Worm (Caenorhabditis elegans) whole organism, L1 larva: Measurements from ENCODE around the gene F16H6.9.

Source experiments
- C16A3.4 ChIP-seq: fragments of 150-350 bp; optimal IDR thresholded peaks from 2 replicates; lab custom pipeline; 2014; ENCODE audit warnings: missing biosample characterization, missing genetic modification characterization
- C34B4.2 ChIP-seq: sonication (generic microtip); optimal IDR thresholded peaks from 2 replicates; lab custom pipeline; 2017; ENCODE audit warnings: mild to moderate bottlenecking, missing genetic modification characterization, missing compliant biosample characterization
- alr-1 ChIP-seq: fragments of 200-800 bp; sonication (Bioruptor generic); optimal IDR thresholded peaks from 2 replicates; lab custom pipeline; 2018; ENCODE audit warnings: borderline replicate concordance, mild to moderate bottlenecking, missing genetic modification characterization, missing compliant biosample characterization
- aly-2 ChIP-seq: fragments of 150-350 bp; optimal IDR thresholded peaks from 2 replicates; lab custom pipeline; 2014; ENCODE audit warnings: missing biosample characterization, missing genetic modification characterization
- ama-1 ChIP-seq: fragments of 150-350 bp; optimal IDR thresholded peaks from 2 replicates; lab custom pipeline; 2014
- blmp-1 ChIP-seq: fragments of 150-350 bp; optimal IDR thresholded peaks from 2 replicates; lab custom pipeline; 2014; ENCODE audit warnings: missing biosample characterization, missing genetic modification characterization
- efl-1 ChIP-seq, 4 experiments: fragments of 150-350 bp; optimal IDR thresholded peaks in 3 of 4; peaks in 1 of 4; 1 replicate in 1 of 4; 2 replicates in 3 of 4; lab custom pipeline; 2014; ENCODE audit warnings: missing biosample characterization in 2 of 4, missing genetic modification characterization in 2 of 4, missing genetic modification reagents in 2 of 4
- egl-27 ChIP-seq, 2 experiments: fragments of 150-350 bp in 1 of 2; sonication (generic microtip); optimal IDR thresholded peaks; 3 replicates each; lab custom pipeline; 2017 to 2018; ENCODE audit warnings: missing biosample characterization in 2 of 2, missing genetic modification characterization in 2 of 2, missing genetic modification reagents in 2 of 2
- elt-2 ChIP-seq: sonication (generic microtip); optimal IDR thresholded peaks from 2 replicates; lab custom pipeline; 2016; ENCODE audit warnings: missing genetic modification characterization, mild to moderate bottlenecking, inconsistent platforms, missing compliant biosample characterization, missing genetic modification reagents
- elt-3 ChIP-seq, 6 experiments: fragments of 150-350 bp in 1 of 6; sonication (generic microtip); optimal IDR thresholded peaks; 2 replicates each; lab custom pipeline; 2017 to 2018; ENCODE audit warnings: missing biosample characterization in 6 of 6, missing genetic modification characterization in 6 of 6, inconsistent platforms in 1 of 6
- fkh-10 ChIP-seq: sonication (generic microtip); optimal IDR thresholded peaks from 2 replicates; lab custom pipeline; 2017; ENCODE audit warnings: missing biosample characterization, missing genetic modification reagents, missing genetic modification characterization
- fkh-4 ChIP-seq: sonication (generic microtip); optimal IDR thresholded peaks from 2 replicates; lab custom pipeline; 2016; ENCODE audit warnings: missing compliant biosample characterization, missing genetic modification characterization, borderline replicate concordance
- fos-1 ChIP-seq: fragments of 150-350 bp; optimal IDR thresholded peaks from 2 replicates; lab custom pipeline; 2014; ENCODE audit warnings: missing biosample characterization, missing genetic modification characterization
- hlh-4 ChIP-seq: sonication (generic microtip); optimal IDR thresholded peaks from 2 replicates; lab custom pipeline; 2016; ENCODE audit warnings: mild to moderate bottlenecking, missing genetic modification characterization, missing compliant biosample characterization
- irx-1 ChIP-seq: sonication (generic microtip); optimal IDR thresholded peaks from 2 replicates; lab custom pipeline; 2016; ENCODE audit warnings: missing genetic modification characterization, missing compliant biosample characterization
- isw-1 ChIP-seq: fragments of 200-800 bp; sonication (Bioruptor generic); IDR thresholded peaks from 2 replicates; pipeline ENCODE4 v1.3.6; 2022; ENCODE audit warnings: missing genetic modification characterization, missing compliant biosample characterization
- jun-1 ChIP-seq: fragments of 150-350 bp; optimal IDR thresholded peaks from 2 replicates; lab custom pipeline; 2014; ENCODE audit warnings: missing biosample characterization, missing genetic modification reagents, missing genetic modification characterization
- lin-13 ChIP-seq: fragments of 150-350 bp; optimal IDR thresholded peaks from 2 replicates; lab custom pipeline; 2014; ENCODE audit warnings: missing biosample characterization, missing genetic modification reagents, missing genetic modification characterization
- lin-14 ChIP-seq: fragments of 200-800 bp; sonication (Bioruptor generic); optimal IDR thresholded peaks from 2 replicates; lab custom pipeline; 2018; ENCODE audit warnings: mild to moderate bottlenecking, missing genetic modification characterization, moderate library complexity, missing compliant biosample characterization
- lin-35 ChIP-seq, 2 experiments: fragments of 150-350 bp; optimal IDR thresholded peaks; 2 replicates each; lab custom pipeline; 2014; ENCODE audit warnings: missing biosample characterization in 2 of 2, missing genetic modification characterization in 2 of 2, missing genetic modification reagents in 2 of 2
- lir-3 ChIP-seq: sonication (generic microtip); optimal IDR thresholded peaks from 2 replicates; lab custom pipeline; 2016; ENCODE audit warnings: mild to moderate bottlenecking, missing genetic modification characterization, moderate library complexity, missing compliant biosample characterization; ENCODE audit not compliant: poor library complexity
- lsy-2 ChIP-seq, 2 experiments: fragments of 150-350 bp; optimal IDR thresholded peaks; 2 replicates each; lab custom pipeline; 2014; ENCODE audit warnings: missing biosample characterization in 2 of 2, missing genetic modification characterization in 2 of 2
- mep-1 ChIP-seq: fragments of 150-350 bp; optimal IDR thresholded peaks from 2 replicates; lab custom pipeline; 2014; ENCODE audit warnings: missing biosample characterization, missing genetic modification characterization
- nhr-12 ChIP-seq: sonication (generic microtip); optimal IDR thresholded peaks from 2 replicates; lab custom pipeline; 2017; ENCODE audit warnings: missing biosample characterization, missing genetic modification characterization
- nhr-19 ChIP-seq: fragments of 200-800 bp; sonication (Bioruptor generic); conservative IDR thresholded peaks from 2 replicates; pipeline ENCODE4 v1.3.6; 2022; ENCODE audit warnings: missing genetic modification characterization, missing compliant biosample characterization
- nhr-237 ChIP-seq: fragments of 150-350 bp; optimal IDR thresholded peaks from 2 replicates; lab custom pipeline; 2014; ENCODE audit warnings: missing biosample characterization, missing genetic modification characterization
- nhr-71 ChIP-seq: sonication (generic microtip); optimal IDR thresholded peaks from 2 replicates; lab custom pipeline; 2016; ENCODE audit warnings: mild to moderate bottlenecking, missing genetic modification characterization, moderate library complexity, missing compliant biosample characterization
- nhr-77 ChIP-seq: fragments of 150-350 bp; optimal IDR thresholded peaks from 2 replicates; lab custom pipeline; 2014; ENCODE audit warnings: missing biosample characterization, missing genetic modification characterization
- nhr-84 ChIP-seq: sonication (generic microtip); optimal IDR thresholded peaks from 2 replicates; lab custom pipeline; 2017; ENCODE audit warnings: missing biosample characterization, missing genetic modification characterization
- pag-3 ChIP-seq: sonication (generic microtip); optimal IDR thresholded peaks from 2 replicates; lab custom pipeline; 2017; ENCODE audit warnings: missing genetic modification characterization, mild to moderate bottlenecking, missing compliant biosample characterization, antibody characterized with exemption, borderline replicate concordance; ENCODE audit not compliant: insufficient read depth
- snpc-4 ChIP-seq: fragments of 150-350 bp; optimal IDR thresholded peaks from 2 replicates; lab custom pipeline; 2014; ENCODE audit warnings: missing biosample characterization, missing genetic modification characterization
- snu-23 ChIP-seq: sonication (generic microtip); optimal IDR thresholded peaks from 2 replicates; lab custom pipeline; 2016; ENCODE audit warnings: missing genetic modification characterization, missing compliant biosample characterization
- sox-4 ChIP-seq: sonication (generic microtip); optimal IDR thresholded peaks from 2 replicates; lab custom pipeline; 2016; ENCODE audit warnings: missing genetic modification characterization, missing compliant biosample characterization
- swsn-7 ChIP-seq: sonication (generic microtip); optimal IDR thresholded peaks from 2 replicates; lab custom pipeline; 2016; ENCODE audit warnings: missing genetic modification characterization, missing compliant biosample characterization
- tlp-1 ChIP-seq: fragments of 150-350 bp; optimal IDR thresholded peaks from 2 replicates; lab custom pipeline; 2014; ENCODE audit warnings: missing biosample characterization, missing genetic modification characterization
- unc-130 ChIP-seq: fragments of 150-350 bp; optimal IDR thresholded peaks from 2 replicates; lab custom pipeline; 2017; ENCODE audit warnings: missing biosample characterization, missing genetic modification characterization, inconsistent platforms
- unc-62 ChIP-seq: fragments of 150-350 bp; optimal IDR thresholded peaks from 2 replicates; lab custom pipeline; 2014; ENCODE audit warnings: missing biosample characterization, missing genetic modification reagents, missing genetic modification characterization
- unc-86 ChIP-seq: sonication (generic microtip); optimal IDR thresholded peaks from 2 replicates; lab custom pipeline; 2016; ENCODE audit warnings: missing genetic modification characterization, missing compliant biosample characterization
- unc-98 ChIP-seq: fragments of 200-800 bp; sonication (Bioruptor generic); IDR thresholded peaks from 2 replicates; pipeline ENCODE4 v1.3.6; 2022; ENCODE audit warnings: missing genetic modification characterization, missing compliant biosample characterization
- zag-1 ChIP-seq: fragments of 150-350 bp; optimal IDR thresholded peaks from 2 replicates; lab custom pipeline; 2014; ENCODE audit warnings: missing biosample characterization, missing genetic modification characterization

Gene F16H6.9

DNA sequence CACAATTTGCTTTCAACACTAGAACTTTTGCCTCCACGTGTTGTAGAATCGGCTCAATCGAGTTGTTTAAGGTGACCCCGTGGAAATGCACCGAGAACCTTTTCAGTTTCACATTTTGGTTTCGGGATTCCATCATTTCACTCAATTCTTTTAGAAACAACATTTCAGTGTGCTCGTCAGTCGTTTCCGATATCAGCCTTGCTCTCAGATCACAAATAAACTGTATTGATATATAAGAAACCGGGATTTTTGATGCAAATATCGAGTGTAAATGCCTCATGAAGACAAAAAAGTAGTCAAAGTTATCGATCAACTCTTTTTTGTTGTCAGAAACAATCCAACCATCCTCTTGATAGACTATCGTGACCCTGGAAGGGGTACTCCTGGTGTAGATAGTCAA lies 48.6 kb downstream of the F16H6.9 start:
- no peak for TF ChIP-seq nhr-19
- TF ChIP-seq isw-1 (GFP tag; lab: Robert Waterston, UW): no peak
- no peak for TF ChIP-seq snu-23 (GFP tag; lab: Kevin White, UChicago)
- TF ChIP-seq efl-1 (optimal IDR thresholded peaks at IDR 0.05; lab: Kevin White, UChicago): no peak
- peak in 1 of 2 experiments; percentile 75 for TF ChIP-seq efl-1 (GFP tag; optimal IDR thresholded peaks at IDR 0.05 in 1 of 2; lab: Kevin White, UChicago)
- TF ChIP-seq, all 84 proteins: peak for 1

DNA sequence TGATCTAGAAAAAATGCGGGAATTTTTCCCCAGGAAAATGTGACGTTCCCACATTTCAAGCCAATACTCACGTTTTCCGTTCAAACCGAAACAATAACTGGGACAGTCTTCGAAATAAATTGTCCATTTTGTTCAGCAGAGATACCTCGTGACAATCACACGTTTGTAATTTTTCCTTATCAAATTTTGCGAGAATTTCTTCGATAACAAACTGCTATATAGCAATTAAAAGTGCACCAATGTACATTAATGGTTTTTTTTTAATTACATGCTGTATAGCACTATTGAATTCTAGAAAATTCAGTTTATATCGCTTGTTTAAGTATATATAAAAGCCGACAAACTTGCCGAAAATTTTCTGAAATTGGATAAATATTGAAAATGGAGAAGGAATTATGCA lies 49.4 kb downstream of the F16H6.9 start, which contains the start of gene R10E8.6:
Gene R10E8.6, minus strand, starts transcription at position 154 of the 400 bp plus-strand sequence.
- no peak for TF ChIP-seq lin-14 (GFP tag; lab: Kevin White, UChicago)
- no peak for TF ChIP-seq unc-130 (tag; lab: Kevin White, UChicago)
- TF ChIP-seq nhr-71 (tag; lab: Kevin White, UChicago): no peak
- no peak for TF ChIP-seq lir-3 (tag; lab: Kevin White, UChicago)
- TF ChIP-seq unc-86 (tag; lab: Kevin White, UChicago): no peak
- no peak for TF ChIP-seq jun-1 (tag; lab: Kevin White, UChicago)
- no peak for TF ChIP-seq efl-1 (optimal IDR thresholded peaks at IDR 0.05; lab: Kevin White, UChicago)
- peak in 1 of 2 experiments; percentile 36 for TF ChIP-seq efl-1 (GFP tag; optimal IDR thresholded peaks at IDR 0.05 in 1 of 2; lab: Kevin White, UChicago)
- no peak for TF ChIP-seq fos-1
- no peak for TF ChIP-seq unc-62 (GFP tag; lab: Kevin White, UChicago)
- TF ChIP-seq blmp-1: no peak
- TF ChIP-seq C34B4.2 (tag; lab: Kevin White, UChicago): no peak
- no peak for TF ChIP-seq nhr-237
- TF ChIP-seq irx-1 (tag; lab: Kevin White, UChicago): no peak
- TF ChIP-seq lin-13: no peak
- TF ChIP-seq nhr-12 (tag; lab: Kevin White, UChicago): no peak
- no peak for TF ChIP-seq snpc-4 (tag; lab: Kevin White, UChicago)
- TF ChIP-seq tlp-1 (tag; lab: Kevin White, UChicago): peak; percentile 52
- TF ChIP-seq elt-2 (tag; lab: Kevin White, UChicago): peak; percentile 78
- TF ChIP-seq lin-35 (GFP tag; optimal IDR thresholded peaks at IDR 0.05; lab: Kevin White, UChicago): peak in 1 of 2 experiments; percentile 29
- TF ChIP-seq fkh-10: no peak
- TF ChIP-seq egl-27 (tag; optimal IDR thresholded peaks at IDR 0.05; lab: Kevin White, UChicago): no peak
- no peak for TF ChIP-seq hlh-4 (tag; lab: Kevin White, UChicago)
- TF ChIP-seq nhr-84 (tag; lab: Kevin White, UChicago): no peak
- TF ChIP-seq ama-1 (lab: Kevin White, UChicago): no peak
- no peak for TF ChIP-seq lsy-2 (tag; optimal IDR thresholded peaks at IDR 0.05; lab: Kevin White, UChicago)
- no peak for TF ChIP-seq C16A3.4 (tag; lab: Kevin White, UChicago)

DNA sequence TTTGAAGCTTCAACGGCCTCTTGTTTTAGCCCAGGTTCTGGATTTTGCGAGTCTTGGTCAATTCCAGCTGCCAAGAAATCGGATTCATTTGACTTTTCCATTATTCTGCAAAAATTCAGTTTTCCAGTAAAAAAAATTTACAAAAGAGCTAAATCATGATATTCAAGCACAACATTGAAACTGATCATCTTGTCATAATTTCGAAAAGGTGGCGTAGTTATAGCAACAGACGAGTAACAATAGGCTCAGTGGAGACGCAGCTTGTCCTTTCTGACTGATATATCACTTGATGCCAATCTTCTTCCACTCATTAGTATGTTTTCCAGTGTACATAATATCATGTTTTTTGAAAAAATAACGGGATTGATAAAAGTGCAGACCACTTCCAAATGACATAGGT lies 51.9 kb downstream of the F16H6.9 start, which contains the start of gene fbxa-213:
Gene fbxa-213, minus strand, starts transcription at position 101 of the 400 bp plus-strand sequence.
- TF ChIP-seq elt-3 (tag; optimal IDR thresholded peaks at IDR 0.05; lab: Kevin White, UChicago): no peak
- no peak for TF ChIP-seq zag-1 (tag; lab: Kevin White, UChicago)
- TF ChIP-seq mep-1 (tag; lab: Kevin White, UChicago): no peak
- TF ChIP-seq aly-2 (tag; lab: Kevin White, UChicago): no peak
- TF ChIP-seq sox-4: no peak
- TF ChIP-seq nhr-77 (tag; lab: Kevin White, UChicago): no peak
- TF ChIP-seq unc-98 (GFP tag; lab: Robert Waterston, UW): no peak
- no peak for TF ChIP-seq alr-1 (tag; lab: Kevin White, UChicago)
- TF ChIP-seq lin-14 (GFP tag; lab: Kevin White, UChicago): no peak
- no peak for TF ChIP-seq blmp-1
- TF ChIP-seq egl-27 (tag; optimal IDR thresholded peaks at IDR 0.05; lab: Kevin White, UChicago): no peak
- no peak for TF ChIP-seq efl-1 (optimal IDR thresholded peaks at IDR 0.05; lab: Kevin White, UChicago)
- TF ChIP-seq efl-1 (GFP tag; optimal IDR thresholded peaks at IDR 0.05 in 1 of 2; lab: Kevin White, UChicago): no peak
- TF ChIP-seq nhr-19: no peak
- no peak for TF ChIP-seq fos-1
- TF ChIP-seq swsn-7 (tag; lab: Kevin White, UChicago): no peak
- no peak for TF ChIP-seq fkh-10
- no peak for TF ChIP-seq snpc-4 (tag; lab: Kevin White, UChicago)
- TF ChIP-seq fkh-4 (tag; lab: Kevin White, UChicago): no peak
- TF ChIP-seq pag-3: no peak
